Fruit fly (Drosophila melanogaster): Measurements from ENCODE around the gene Vps16A.

Gene Vps16A

DNA sequence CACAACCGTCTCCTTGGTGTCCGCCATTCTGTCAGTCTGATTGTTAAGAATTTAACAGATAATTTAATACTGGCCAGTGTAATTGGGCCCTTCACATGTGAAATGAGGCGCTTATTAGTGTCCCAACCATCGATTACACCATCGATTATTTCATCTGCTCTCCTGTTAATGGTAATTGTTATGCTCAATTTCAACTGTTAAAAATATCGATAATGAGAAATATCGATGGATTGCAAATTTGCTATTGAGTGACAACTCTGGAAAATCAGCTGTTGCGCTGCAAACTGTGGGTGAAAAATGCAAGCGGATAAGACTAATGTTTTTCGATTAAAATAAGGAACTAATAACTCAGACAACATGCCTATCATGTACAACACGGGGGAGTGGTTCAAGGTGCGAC is at the start of gene Vps16A, which contains the start of gene TrpRS:
TSS of gene Vps16A (plus strand) at position 255 of the 400 bp plus-strand sequence.
TSS of gene TrpRS (minus strand) at position 140 of the 400 bp plus-strand sequence.
- TF ChIP-seq kni (GFP tag; optimal IDR thresholded peaks at IDR 0.05) = no peak
- TF ChIP-seq CG9797 (GFP tag; optimal IDR thresholded peaks at IDR 0.05) = peak; percentile 5
- TF ChIP-seq nerfin-1 (tag; optimal IDR thresholded peaks at IDR 0.05) = peak; percentile 65
- peak; percentile 67 for TF ChIP-seq CTCF (GFP tag; optimal IDR thresholded peaks at IDR 0.05)
- TF ChIP-seq nmo (GFP tag; optimal IDR thresholded peaks at IDR 0.05) = peak; percentile 57
- peak; percentile 90 for TF ChIP-seq CG42726 (GFP tag; IDR thresholded peaks at IDR 0.05; ENCODE audit: partially characterized antibody)
- peak; percentile 90 for TF ChIP-seq CG2129 (GFP tag; IDR thresholded peaks at IDR 0.05; ENCODE audit: partially characterized antibody)
- peak; percentile 87 for TF ChIP-seq scrt (GFP tag; optimal IDR thresholded peaks at IDR 0.05)
- no peak for TF ChIP-seq dysf (GFP tag; IDR thresholded peaks at IDR 0.05)
- TF ChIP-seq hb (GFP tag; IDR thresholded peaks at IDR 0.05; ENCODE audit: partially characterized antibody) = peak; percentile 97
- TF ChIP-seq CG6654 (GFP tag; optimal IDR thresholded peaks at IDR 0.05) = no peak
- TF ChIP-seq lbe (GFP tag; optimal IDR thresholded peaks at IDR 0.05) = peak; percentile 32
- TF ChIP-seq CG2116 (GFP tag; optimal IDR thresholded peaks at IDR 0.05) = peak; percentile 95
- TF ChIP-seq ac (GFP tag; optimal IDR thresholded peaks at IDR 0.05) = no peak
- TF ChIP-seq seq (GFP tag; IDR thresholded peaks at IDR 0.05) = no peak
- TF ChIP-seq onecut (GFP tag; IDR thresholded peaks at IDR 0.05) = peak; percentile 46; the same call in 1 of the 2 replicates
- TF ChIP-seq phol (tag; optimal IDR thresholded peaks at IDR 0.05) = peak; percentile 35
- TF ChIP-seq Ets97D (GFP tag; optimal IDR thresholded peaks at IDR 0.05) = peak; percentile 71
- peak; percentile 99 for TF ChIP-seq MBD-R2 (GFP tag; IDR thresholded peaks at IDR 0.05)
- peak; percentile 58 for TF ChIP-seq gro (GFP tag; optimal IDR thresholded peaks at IDR 0.05)
- peak; percentile 98 for TF ChIP-seq Opbp (GFP tag; IDR thresholded peaks at IDR 0.05; ENCODE audit: partially characterized antibody)
- TF ChIP-seq CG7357 (GFP tag; IDR thresholded peaks at IDR 0.05) = peak; percentile 79
- TF ChIP-seq exex (tag; optimal IDR thresholded peaks at IDR 0.05) = peak; percentile 78
- no peak for TF ChIP-seq psq (GFP tag; optimal IDR thresholded peaks at IDR 0.05)
- peak; percentile 99 for TF ChIP-seq Bgb (GFP tag; IDR thresholded peaks at IDR 0.05; ENCODE audit: partially characterized antibody)
- TF ChIP-seq CG31388 (GFP tag; optimal IDR thresholded peaks at IDR 0.05) = no peak
- TF ChIP-seq mld (GFP tag; IDR thresholded peaks at IDR 0.05; ENCODE audit: partially characterized antibody) = peak; percentile 98
- peak; percentile 96 for TF ChIP-seq BEAF-32 (GFP tag; optimal IDR thresholded peaks at IDR 0.05)
- peak; percentile 69 for TF ChIP-seq CG17186 (GFP tag; optimal IDR thresholded peaks at IDR 0.05)
- peak; percentile 23 for TF ChIP-seq gfzf (GFP tag; optimal IDR thresholded peaks at IDR 0.05)
- peak; percentile 96 for TF ChIP-seq Dll (GFP tag; IDR thresholded peaks at IDR 0.05; ENCODE audit: partially characterized antibody)
- TF ChIP-seq ssp (GFP tag; IDR thresholded peaks at IDR 0.05) = peak; percentile 97
- TF ChIP-seq sna (GFP tag; IDR thresholded peaks at IDR 0.05; ENCODE audit: partially characterized antibody) = peak; percentile 98
- TF ChIP-seq zen (tag; optimal IDR thresholded peaks at IDR 0.05) = peak; percentile 69
- TF ChIP-seq pzg (GFP tag; optimal IDR thresholded peaks at IDR 0.05) = peak; percentile 96
- peak; percentile 62 for TF ChIP-seq CG15514 (GFP tag; optimal IDR thresholded peaks at IDR 0.05)
- peak; percentile 22 for TF ChIP-seq CG33557 (GFP tag; optimal IDR thresholded peaks at IDR 0.05)
- peak; percentile 39 for TF ChIP-seq CG8290 (GFP tag; optimal IDR thresholded peaks at IDR 0.05)
- TF ChIP-seq CG8290 (tag; optimal IDR thresholded peaks at IDR 0.05) = no peak
- TF ChIP-seq NfI (GFP tag; optimal IDR thresholded peaks at IDR 0.05) = peak; percentile 36
- TF ChIP-seq her (GFP tag; optimal IDR thresholded peaks at IDR 0.05) = peak; percentile 29
- TF ChIP-seq Sin3A (optimal IDR thresholded peaks at IDR 0.05) = peak; percentile 41
- peak; percentile 89 for TF ChIP-seq Sry-δ (GFP tag; optimal IDR thresholded peaks at IDR 0.05)
- TF ChIP-seq CG13287 (GFP tag; IDR thresholded peaks at IDR 0.05; ENCODE audit: partially characterized antibody) = peak; percentile 99
- TF ChIP-seq MESR4 (GFP tag; optimal IDR thresholded peaks at IDR 0.05) = peak; percentile 94
- TF ChIP-seq CG1832 (GFP tag; optimal IDR thresholded peaks at IDR 0.05) = no peak
- TF ChIP-seq E2f2 (GFP tag; IDR thresholded peaks at IDR 0.05) = peak; percentile 65
- no peak for TF ChIP-seq slbo (GFP tag; IDR thresholded peaks at IDR 0.05)
- TF ChIP-seq Doc3 (GFP tag; IDR thresholded peaks at IDR 0.05; ENCODE audit: partially characterized antibody) = peak; percentile 96
- peak; percentile 55 for TF ChIP-seq Rfx (GFP tag; IDR thresholded peaks at IDR 0.05)
